Worm (Caenorhabditis elegans): ENCODE measurements around the gene Y105C5A.1.

DNA sequence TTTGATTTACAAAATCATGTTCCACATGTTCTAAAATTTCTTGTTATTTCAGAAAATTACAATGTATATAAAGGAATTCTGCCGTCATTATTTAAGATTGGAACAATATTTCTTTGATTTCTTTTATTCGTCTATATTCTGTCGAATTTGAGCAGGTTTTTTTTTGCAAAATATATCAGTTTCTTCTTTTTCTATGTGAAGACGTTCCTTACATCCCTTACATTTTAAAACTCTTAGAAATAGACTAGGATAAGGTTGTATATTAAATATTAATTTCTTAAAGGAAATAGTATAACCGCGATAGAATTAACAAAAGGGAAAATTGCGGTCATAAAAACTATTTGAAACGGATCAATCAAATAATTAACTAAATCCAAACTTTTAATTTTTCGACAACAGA lies 24.7 kb upstream of the Y105C5A.1 start:
- TF ChIP-seq unc-39 (tag; optimal IDR thresholded peaks at IDR 0.05) (no peak), mxl-3 (GFP tag; optimal IDR thresholded peaks at IDR 0.05) (no peak), ztf-11 (tag; optimal IDR thresholded peaks at IDR 0.05) (no peak), mdl-1 (tag; optimal IDR thresholded peaks at IDR 0.05) (no peak), F37D6.2 (tag; optimal IDR thresholded peaks at IDR 0.05) (no peak), dmd-9 (GFP tag; IDR thresholded peaks at IDR 0.05) (no peak), ama-1 (optimal IDR thresholded peaks at IDR 0.05) (no peak), nhr-6 (tag; optimal IDR thresholded peaks at IDR 0.05) (no peak)

Measured in whole organism, L4 larva.